Fruit fly (Drosophila melanogaster) whole organism, embryonic: Measurements from ENCODE around the gene CG15725.

ENCODE experiments used
- Asciz ChIP-seq: fragments of 200-800 bp; sonication (Bioruptor generic); optimal IDR thresholded peaks from 2 replicates; lab custom pipeline; 2017; ENCODE audit warnings: missing biosample characterization, mild to moderate bottlenecking, missing genetic modification characterization, missing genetic modification reagents
- CG10462 ChIP-seq: fragments of 200-800 bp; sonication (Bioruptor generic); optimal IDR thresholded peaks from 2 replicates; lab custom pipeline; 2016; ENCODE audit warnings: missing biosample characterization, missing genetic modification characterization
- CG10565 ChIP-seq: fragments of 200-800 bp; sonication (Bioruptor generic); optimal IDR thresholded peaks from 3 replicates; lab custom pipeline; 2016; ENCODE audit warnings: missing biosample characterization, mild to moderate bottlenecking, missing genetic modification characterization
- CG12769 ChIP-seq: fragments of 200-800 bp; sonication (Bioruptor generic); optimal IDR thresholded peaks from 2 replicates; lab custom pipeline; 2019; ENCODE audit warnings: missing biosample characterization, mild to moderate bottlenecking, missing genetic modification characterization, moderate library complexity
- CG13296 ChIP-seq: fragments of 200-800 bp; sonication (Bioruptor generic); optimal IDR thresholded peaks from 3 replicates; lab custom pipeline; 2018; ENCODE audit warnings: missing biosample characterization, mild to moderate bottlenecking, missing genetic modification characterization
- CG15269 ChIP-seq: fragments of 200-800 bp; sonication (Bioruptor generic); optimal IDR thresholded peaks from 2 replicates; lab custom pipeline; 2018; ENCODE audit warnings: missing biosample characterization, mild to moderate bottlenecking, missing genetic modification characterization, moderate library complexity
- CG2199 ChIP-seq: fragments of 200-800 bp; sonication (Bioruptor generic); IDR thresholded peaks from 3 replicates; pipeline ENCODE4 v1.3.6; 2022; ENCODE audit warnings: missing biosample characterization, missing genetic modification characterization
- CG31224 ChIP-seq: fragments of 200-800 bp; sonication (Bioruptor generic); IDR thresholded peaks from 2 replicates; pipeline ENCODE4 v1.3.6; 2022; ENCODE audit warnings: missing biosample characterization, missing genetic modification characterization
- CG3281 ChIP-seq: fragments of 200-800 bp; sonication (Bioruptor generic); optimal IDR thresholded peaks from 3 replicates; lab custom pipeline; 2017; ENCODE audit warnings: missing biosample characterization, mild to moderate bottlenecking, missing genetic modification characterization
- CG4707 ChIP-seq: fragments of 200-800 bp; sonication (Bioruptor generic); optimal IDR thresholded peaks from 2 replicates; lab custom pipeline; 2018; ENCODE audit warnings: missing biosample characterization, mild to moderate bottlenecking, missing genetic modification characterization, moderate library complexity
- CG6683 ChIP-seq: fragments of 200-800 bp; sonication (Bioruptor generic); optimal IDR thresholded peaks from 2 replicates; lab custom pipeline; 2017; ENCODE audit warnings: missing biosample characterization, mild to moderate bottlenecking, missing genetic modification characterization, missing genetic modification reagents
- CG6813 ChIP-seq: fragments of 200-800 bp; sonication (Bioruptor generic); optimal IDR thresholded peaks from 2 replicates; lab custom pipeline; 2017; ENCODE audit warnings: missing biosample characterization, missing genetic modification characterization, mild to moderate bottlenecking, moderate library complexity, missing genetic modification reagents
- CG7745 ChIP-seq: fragments of 200-800 bp; sonication (Bioruptor generic); optimal IDR thresholded peaks from 2 replicates; lab custom pipeline; 2018; ENCODE audit warnings: missing biosample characterization, mild to moderate bottlenecking, missing genetic modification characterization, moderate library complexity
- CG7987 ChIP-seq: fragments of 200-800 bp; sonication (Bioruptor generic); optimal IDR thresholded peaks from 2 replicates; lab custom pipeline; 2018; ENCODE audit warnings: missing biosample characterization, mild to moderate bottlenecking, missing genetic modification characterization, moderate library complexity
- CG8478 ChIP-seq: fragments of >200 bp; optimal IDR thresholded peaks from 2 replicates; lab custom pipeline; 2018
- CG9932 ChIP-seq: fragments of 200-800 bp; sonication (Bioruptor generic); IDR thresholded peaks from 2 replicates; pipeline ENCODE4 v1.3.6; 2022; ENCODE audit warnings: missing biosample characterization, missing genetic modification characterization
- Dip2 ChIP-seq: fragments of 200-800 bp; sonication (Bioruptor generic); IDR thresholded peaks from 2 replicates; pipeline ENCODE4 v1.3.6; 2022; ENCODE audit warnings: missing biosample characterization, missing genetic modification characterization
- Fer1 ChIP-seq: fragments of 200-800 bp; sonication (Bioruptor generic); optimal IDR thresholded peaks from 2 replicates; lab custom pipeline; 2017; ENCODE audit warnings: missing biosample characterization, mild to moderate bottlenecking, missing genetic modification characterization
- Fer3 ChIP-seq: fragments of 200-800 bp; sonication (Bioruptor generic); optimal IDR thresholded peaks from 2 replicates; lab custom pipeline; 2018; ENCODE audit warnings: missing biosample characterization, mild to moderate bottlenecking, missing genetic modification characterization, moderate library complexity
- H15 ChIP-seq: fragments of 200-800 bp; sonication (Bioruptor generic); IDR thresholded peaks from 3 replicates; pipeline ENCODE4 v1.3.6; 2022; ENCODE audit warnings: missing biosample characterization, missing genetic modification characterization
- Hr51 ChIP-seq, 2 experiments: fragments of 200-800 bp; sonication (Bioruptor generic); optimal IDR thresholded peaks; 2 replicates in 1 of 2; 3 replicates in 1 of 2; lab custom pipeline; 2016 to 2018; ENCODE audit warnings: missing biosample characterization in 2 of 2, missing genetic modification characterization in 2 of 2, mild to moderate bottlenecking in 1 of 2, moderate library complexity in 1 of 2
- Lpt ChIP-seq: fragments of >200 bp; optimal IDR thresholded peaks from 2 replicates; lab custom pipeline; 2018; ENCODE audit warnings: missing biosample characterization, missing genetic modification characterization
- MESR4 ChIP-seq: fragments of 200-800 bp; sonication (Bioruptor generic); optimal IDR thresholded peaks from 2 replicates; lab custom pipeline; 2018; ENCODE audit warnings: missing biosample characterization, mild to moderate bottlenecking, missing genetic modification characterization, moderate library complexity
- MTF-1 ChIP-seq: fragments of 200-800 bp; sonication (Bioruptor generic); optimal IDR thresholded peaks from 2 replicates; lab custom pipeline; 2018; ENCODE audit warnings: missing biosample characterization, mild to moderate bottlenecking, missing genetic modification characterization, borderline replicate concordance
- TFAM ChIP-seq: fragments of 200-800 bp; sonication (Bioruptor generic); optimal IDR thresholded peaks from 2 replicates; lab custom pipeline; 2017; ENCODE audit warnings: missing biosample characterization, missing genetic modification characterization, inconsistent platforms
- Usf ChIP-seq: fragments of 200-800 bp; sonication (Bioruptor generic); optimal IDR thresholded peaks from 2 replicates; lab custom pipeline; 2017; ENCODE audit warnings: missing genotype, missing biosample characterization, missing genetic modification characterization
- Vsx1 ChIP-seq: fragments of 200-800 bp; sonication (Bioruptor generic); optimal IDR thresholded peaks from 2 replicates; lab custom pipeline; 2017; ENCODE audit warnings: missing biosample characterization, mild to moderate bottlenecking, missing genetic modification characterization, missing genetic modification reagents
- YL-1 ChIP-seq: fragments of 200-800 bp; sonication (Bioruptor generic); optimal IDR thresholded peaks from 3 replicates; lab custom pipeline; 2017; ENCODE audit warnings: missing biosample characterization, mild to moderate bottlenecking, missing genetic modification characterization
- ap ChIP-seq: fragments of 200-800 bp; sonication (Bioruptor generic); IDR thresholded peaks from 2 replicates; pipeline ENCODE4 v1.3.6; 2022; ENCODE audit warnings: missing biosample characterization, missing genetic modification characterization
- cad ChIP-seq: fragments of >200 bp; optimal IDR thresholded peaks from 2 replicates; lab custom pipeline; 2017; ENCODE audit warnings: missing biosample characterization, missing genetic modification characterization
- chm ChIP-seq: fragments of 200-800 bp; sonication (Bioruptor generic); IDR thresholded peaks from 2 replicates; pipeline ENCODE4 v1.3.6; 2022; ENCODE audit warnings: missing biosample characterization, missing genetic modification characterization
- ci ChIP-seq: fragments of 200-800 bp; sonication (Bioruptor generic); IDR thresholded peaks from 3 replicates; pipeline ENCODE4 v1.3.6; 2022; ENCODE audit warnings: missing biosample characterization, missing genetic modification characterization
- cwo ChIP-seq: fragments of 200-800 bp; sonication (Bioruptor generic); optimal IDR thresholded peaks from 3 replicates; lab custom pipeline; 2017; ENCODE audit warnings: missing biosample characterization, missing genetic modification characterization, mild to moderate bottlenecking, moderate library complexity, missing genetic modification reagents
- ems ChIP-seq: fragments of 200-800 bp; sonication (Bioruptor generic); optimal IDR thresholded peaks from 3 replicates; lab custom pipeline; 2016; ENCODE audit warnings: missing biosample characterization, missing genetic modification characterization
- gcm ChIP-seq: fragments of 200-800 bp; sonication (Bioruptor generic); optimal IDR thresholded peaks from 2 replicates; lab custom pipeline; 2019; ENCODE audit warnings: missing biosample characterization, mild to moderate bottlenecking, missing genetic modification characterization, moderate library complexity
- grau ChIP-seq: fragments of 200-800 bp; optimal IDR thresholded peaks from 3 replicates; lab custom pipeline; 2019; ENCODE audit warnings: missing biosample characterization, mild to moderate bottlenecking, missing genetic modification characterization, moderate library complexity
- ind ChIP-seq: fragments of 200-800 bp; sonication (Bioruptor generic); optimal IDR thresholded peaks from 3 replicates; lab custom pipeline; 2016; ENCODE audit warnings: missing biosample characterization, missing genetic modification characterization
- mirr ChIP-seq: fragments of 200-800 bp; sonication (Bioruptor generic); optimal IDR thresholded peaks from 3 replicates; lab custom pipeline; 2018; ENCODE audit warnings: missing biosample characterization, mild to moderate bottlenecking, missing genetic modification characterization
- onecut ChIP-seq: fragments of 200-800 bp; sonication (Bioruptor generic); IDR thresholded peaks from 2 replicates; pipeline ENCODE4 v1.3.6; 2022; ENCODE audit warnings: missing biosample characterization, missing genetic modification characterization
- prd ChIP-seq, 3 experiments: fragments of >200 bp in 2 of 3; fragments of 200-800 bp in 1 of 3; sonication (Bioruptor generic) in 1 of 3; optimal IDR thresholded peaks in 2 of 3; IDR thresholded peaks in 1 of 3; 2 replicates in 2 of 3; 3 replicates in 1 of 3; pipeline versions ENCODE4 v1.3.6 to Lab custom; 2017 to 2022; ENCODE audit warnings: missing biosample characterization in 1 of 3, missing genetic modification characterization in 1 of 3
- pros ChIP-seq: fragments of 200-800 bp; sonication (Bioruptor generic); optimal IDR thresholded peaks from 3 replicates; lab custom pipeline; 2019; ENCODE audit warnings: missing biosample characterization, mild to moderate bottlenecking, missing genetic modification characterization, moderate library complexity
- repo ChIP-seq: fragments of 200-800 bp; sonication (Bioruptor generic); optimal IDR thresholded peaks from 2 replicates; lab custom pipeline; 2016; ENCODE audit warnings: missing biosample characterization, missing genetic modification characterization
- salm ChIP-seq: fragments of 200-800 bp; sonication (Bioruptor generic); optimal IDR thresholded peaks from 2 replicates; lab custom pipeline; 2018; ENCODE audit warnings: missing biosample characterization, mild to moderate bottlenecking, missing genetic modification characterization
- sob ChIP-seq: fragments of 200-800 bp; sonication (Bioruptor generic); IDR thresholded peaks from 2 replicates; pipeline ENCODE4 v1.3.6; 2022; ENCODE audit warnings: missing biosample characterization, missing genetic modification characterization
- sr ChIP-seq: fragments of 200-800 bp; sonication (Bioruptor generic); IDR thresholded peaks from 3 replicates; pipeline ENCODE4 v1.3.6; 2022; ENCODE audit warnings: missing biosample characterization, missing genetic modification characterization
- ssp ChIP-seq: fragments of 200-800 bp; sonication (Bioruptor generic); IDR thresholded peaks from 2 replicates; pipeline ENCODE4 v1.3.6; 2022; ENCODE audit warnings: missing biosample characterization, missing genetic modification characterization
- stc ChIP-seq: fragments of 200-800 bp; sonication (Bioruptor generic); IDR thresholded peaks from 2 replicates; pipeline ENCODE4 v1.3.6; 2022; ENCODE audit warnings: missing biosample characterization, missing genetic modification characterization
- sug ChIP-seq: fragments of 200-800 bp; optimal IDR thresholded peaks from 2 replicates; lab custom pipeline; 2019; ENCODE audit warnings: missing biosample characterization, mild to moderate bottlenecking, missing genetic modification characterization, moderate library complexity
- trh ChIP-seq: fragments of 200-800 bp; sonication (Bioruptor generic); optimal IDR thresholded peaks from 2 replicates; lab custom pipeline; 2016; ENCODE audit warnings: missing biosample characterization, missing genetic modification characterization
- tx ChIP-seq: fragments of 200-800 bp; sonication (Bioruptor generic); optimal IDR thresholded peaks from 2 replicates; lab custom pipeline; 2016; ENCODE audit warnings: missing biosample characterization, missing genetic modification characterization
- zen2 ChIP-seq: fragments of 200-800 bp; sonication (Bioruptor generic); IDR thresholded peaks from 3 replicates; pipeline ENCODE4 v1.3.6; 2022; ENCODE audit warnings: missing biosample characterization, missing genetic modification characterization; ENCODE audit not compliant: partially characterized antibody

The CG15725 gene

dm6 chrX:12733770-12734189, 28.1 kb downstream of the CG15725 start (continued):
- TF ChIP-seq gcm = no peak
- TF ChIP-seq ind (GFP tag; lab: Kevin White, UChicago) = no peak
- no peak for TF ChIP-seq YL-1
- TF ChIP-seq CG7745 (tag; lab: Kevin White, UChicago) = no peak
- no peak for TF ChIP-seq prd (optimal IDR thresholded peaks at IDR 0.05; lab: Kevin White, UChicago)
- TF ChIP-seq prd (GFP tag; IDR thresholded peaks at IDR 0.05; lab: Robert Waterston, UW) = no peak
- no peak for TF ChIP-seq zen2 (GFP tag; lab: Robert Waterston, UW)
- no peak for TF ChIP-seq CG10462
- TF ChIP-seq Lpt (GFP tag; lab: Kevin White, UChicago) = no peak
- no peak for TF ChIP-seq TFAM (GFP tag; lab: Kevin White, UChicago)
- TF ChIP-seq onecut = peak; percentile 7; the same call in 1 of the 2 replicates
- no peak for TF ChIP-seq sob (GFP tag; lab: Robert Waterston, UW)
- TF ChIP-seq Usf = no peak
- TF ChIP-seq CG13296 = no peak
- TF ChIP-seq CG7987 (GFP tag; lab: Kevin White, UChicago) = no peak
- no peak for TF ChIP-seq CG9932 (GFP tag; lab: Robert Waterston, UW)
- TF ChIP-seq CG12769 (tag; lab: Kevin White, UChicago) = peak; percentile 39
- no peak for TF ChIP-seq ems (GFP tag; lab: Kevin White, UChicago)
- no peak for TF ChIP-seq grau
- no peak for TF ChIP-seq cad
- TF ChIP-seq sr (GFP tag; lab: Robert Waterston, UW) = peak; percentile 63; the same call in 2 of the 3 replicates
- no peak for TF ChIP-seq MESR4
- no peak for TF ChIP-seq repo (GFP tag; lab: Kevin White, UChicago)
- no peak for TF ChIP-seq CG4707 (GFP tag; lab: Kevin White, UChicago)
- TF ChIP-seq ssp (GFP tag; lab: Robert Waterston, UW) = no peak
- TF ChIP-seq ci = peak; percentile 42; the same call in 1 of the 3 replicates
- no peak for TF ChIP-seq tx (GFP tag; lab: Kevin White, UChicago)
- TF ChIP-seq CG31224 = no peak
- peak; percentile 63; the same call in 1 of the 3 replicates for TF ChIP-seq CG2199 (GFP tag; lab: Robert Waterston, UW)
- TF ChIP-seq CG3281 (GFP tag; lab: Kevin White, UChicago) = no peak
- no peak for TF ChIP-seq CG8478 (lab: Kevin White, UChicago)
- TF ChIP-seq Dip2 = no peak
- no peak for TF ChIP-seq salm (tag; lab: Kevin White, UChicago)
- no peak for TF ChIP-seq Hr51 (GFP tag; optimal IDR thresholded peaks at IDR 0.05; lab: Kevin White, UChicago)
- TF ChIP-seq Vsx1 (GFP tag; lab: Kevin White, UChicago) = no peak
- no peak for TF ChIP-seq trh
- no peak for TF ChIP-seq H15 (GFP tag; lab: Robert Waterston, UW)
- TF ChIP-seq CG6683 (GFP tag; lab: Kevin White, UChicago) = no peak
- TF ChIP-seq CG15269 (tag; lab: Kevin White, UChicago) = no peak
- 0 out of 2 replicates have a peak, but pooled peaks have one; percentile 9 for TF ChIP-seq chm (GFP tag; lab: Robert Waterston, UW)
- no peak for TF ChIP-seq ap (GFP tag; lab: Robert Waterston, UW)
- TF ChIP-seq Asciz (GFP tag; lab: Kevin White, UChicago) = no peak
- TF ChIP-seq mirr (GFP tag; lab: Kevin White, UChicago) = peak; percentile 55
- no peak for TF ChIP-seq stc (GFP tag; lab: Robert Waterston, UW)
- peak; percentile 1 for TF ChIP-seq Fer1
- TF ChIP-seq pros = peak; percentile 20
- no peak for TF ChIP-seq Fer3 (tag; lab: Kevin White, UChicago)
- no peak for TF ChIP-seq CG6813
- TF ChIP-seq sug (tag; lab: Kevin White, UChicago) = no peak
- TF ChIP-seq CG10565 = no peak
- no peak for TF ChIP-seq MTF-1 (GFP tag; lab: Kevin White, UChicago)
- TF ChIP-seq cwo (GFP tag; lab: Kevin White, UChicago) = no peak
